Worm (Caenorhabditis elegans) whole organism, L2 larva: ENCODE data around the gene Y67D8B.2.

Experiments
- C34F6.9 ChIP-seq: fragments of 150-350 bp; optimal IDR thresholded peaks from 2 replicates; lab custom pipeline; 2014; ENCODE audit warnings: missing biosample characterization, missing genetic modification characterization
- Y55F3AM.14 ChIP-seq: fragments of 200-800 bp; sonication (Bioruptor generic); optimal IDR thresholded peaks from 2 replicates; lab custom pipeline; 2018; ENCODE audit warnings: mild to moderate bottlenecking, missing genetic modification characterization, missing compliant biosample characterization
- alr-1 ChIP-seq: fragments of 150-350 bp; optimal IDR thresholded peaks from 2 replicates; lab custom pipeline; 2014; ENCODE audit warnings: missing biosample characterization, missing genetic modification characterization
- aly-2 ChIP-seq: fragments of 150-350 bp; optimal IDR thresholded peaks from 2 replicates; lab custom pipeline; 2014; ENCODE audit warnings: missing biosample characterization, missing genetic modification characterization
- ama-1 ChIP-seq: fragments of 150-350 bp; optimal IDR thresholded peaks from 2 replicates; lab custom pipeline; 2018; ENCODE audit warnings: inconsistent platforms
- egl-27 ChIP-seq: sonication (generic microtip); optimal IDR thresholded peaks from 3 replicates; lab custom pipeline; 2017; ENCODE audit warnings: missing biosample characterization, missing genetic modification reagents, missing genetic modification characterization
- fos-1 ChIP-seq: fragments of 150-350 bp; optimal IDR thresholded peaks from 2 replicates; lab custom pipeline; 2014; ENCODE audit warnings: missing biosample characterization, missing genetic modification characterization
- mdl-1 ChIP-seq, 2 experiments: fragments of 150-350 bp in 1 of 2; sonication (generic microtip) in 1 of 2; optimal IDR thresholded peaks; 2 replicates each; lab custom pipeline; 2017; ENCODE audit warnings: missing biosample characterization in 2 of 2, missing genetic modification characterization in 2 of 2
- nhr-237 ChIP-seq: fragments of 150-350 bp; optimal IDR thresholded peaks from 2 replicates; lab custom pipeline; 2014; ENCODE audit warnings: missing biosample characterization, missing genetic modification characterization
- sem-4 ChIP-seq: fragments of 150-350 bp; optimal IDR thresholded peaks from 2 replicates; lab custom pipeline; 2014; ENCODE audit warnings: missing biosample characterization, missing genetic modification reagents, missing genetic modification characterization
- sma-9 ChIP-seq, 2 experiments: fragments of 150-350 bp in 1 of 2; sonication (generic microtip) in 1 of 2; optimal IDR thresholded peaks; 2 replicates each; lab custom pipeline; 2014 to 2016; ENCODE audit warnings: missing genetic modification characterization in 2 of 2, mild to moderate bottlenecking in 1 of 2, missing biosample characterization in 1 of 2, missing compliant biosample characterization in 1 of 2, missing genetic modification reagents in 1 of 2, moderate library complexity in 1 of 2
- unc-62 ChIP-seq: fragments of 150-350 bp; optimal IDR thresholded peaks from 2 replicates; lab custom pipeline; 2014; ENCODE audit warnings: missing biosample characterization, missing genetic modification reagents, missing genetic modification characterization

ce11 chrIV:3227549-3228139, 36.3 kb upstream of the Y67D8B.2 start:
- TF ChIP-seq unc-62 (GFP tag; lab: Kevin White, UChicago) = no peak
- no peak for TF ChIP-seq sem-4 (tag; lab: Kevin White, UChicago)
- TF ChIP-seq aly-2 = no peak
- TF ChIP-seq ama-1 (lab: Kevin White, UChicago) = no peak
- TF ChIP-seq nhr-237 (tag; lab: Kevin White, UChicago) = no peak
- no peak for TF ChIP-seq egl-27 (tag; lab: Kevin White, UChicago)
- TF ChIP-seq Y55F3AM.14 = no peak
- no peak for TF ChIP-seq alr-1 (tag; lab: Kevin White, UChicago)
- TF ChIP-seq fos-1 (tag; lab: Kevin White, UChicago) = peak; percentile 96
- no peak for TF ChIP-seq mdl-1 (tag; optimal IDR thresholded peaks at IDR 0.05; lab: Kevin White, UChicago)
- TF ChIP-seq sma-9 (GFP tag; optimal IDR thresholded peaks at IDR 0.05; lab: Kevin White, UChicago) = peak; percentile 22
- no peak for TF ChIP-seq sma-9 (tag; optimal IDR thresholded peaks at IDR 0.05; lab: Kevin White, UChicago)
- TF ChIP-seq C34F6.9 = peak; percentile 7
